Fruit fly (Drosophila melanogaster): ENCODE data around the gene CG9813.

dm6 chr3R:13390490-13390889 is 10.9 kb upstream of the CG9813 start:
- TF ChIP-seq CG8301 (tag; optimal IDR thresholded peaks at IDR 0.05) (no peak), EcR (GFP tag; optimal IDR thresholded peaks at IDR 0.05) (no peak), rn (GFP tag; IDR thresholded peaks at IDR 0.05) (no peak), gl (tag; optimal IDR thresholded peaks at IDR 0.05) (no peak), fd96Ca (GFP tag; IDR thresholded peaks at IDR 0.05) (no peak), CG13204 (GFP tag; optimal IDR thresholded peaks at IDR 0.05) (no peak), CG10348 (GFP tag; IDR thresholded peaks at IDR 0.05) (no peak), CG9948 (tag; optimal IDR thresholded peaks at IDR 0.05) (no peak), CG14655 (GFP tag; optimal IDR thresholded peaks at IDR 0.05) (no peak), Pif1B (GFP tag; optimal IDR thresholded peaks at IDR 0.05) (no peak), CG34367 (tag; optimal IDR thresholded peaks at IDR 0.05) (no peak)

Data from whole organism, pupa.